Worm (Caenorhabditis elegans): Measurements from ENCODE around the gene R08C7.8.

DNA sequence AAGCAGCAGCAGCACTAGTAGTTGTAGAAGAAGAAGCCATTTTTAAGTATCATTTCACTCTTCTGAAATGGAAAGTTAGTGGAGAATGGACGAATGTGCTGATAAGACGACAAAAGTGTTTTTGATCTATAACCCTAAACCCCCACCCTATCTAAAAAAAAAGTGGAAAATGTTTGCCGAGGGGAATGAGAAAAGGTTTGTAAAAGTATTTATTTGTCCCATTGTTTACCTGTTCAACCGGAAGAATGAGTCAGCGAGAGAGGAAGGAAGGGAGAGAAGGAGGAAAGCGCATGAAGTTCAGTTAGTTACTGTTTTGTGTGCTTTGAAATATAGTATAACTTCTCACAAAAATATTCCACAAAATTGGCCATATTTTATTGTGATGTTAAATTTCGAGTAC is 37.2 kb downstream of the R08C7.8 start:
- TF ChIP-seq pqm-1 (tag; optimal IDR thresholded peaks at IDR 0.05) (no peak), ceh-9 (tag; optimal IDR thresholded peaks at IDR 0.05) (no peak), fax-1 (tag; optimal IDR thresholded peaks at IDR 0.05) (no peak), ahr-1 (tag; optimal IDR thresholded peaks at IDR 0.05) (no peak), elt-4 (tag; optimal IDR thresholded peaks at IDR 0.05) (no peak), pax-1 (tag; optimal IDR thresholded peaks at IDR 0.05) (no peak), hlh-8 (tag; optimal IDR thresholded peaks at IDR 0.05) (no peak), nhr-11 (tag; optimal IDR thresholded peaks at IDR 0.05) (no peak), pag-3 (tag; optimal IDR thresholded peaks at IDR 0.05; ENCODE audit: borderline replicate concordance) (no peak), ttx-3 (tag; optimal IDR thresholded peaks at IDR 0.05) (no peak), C08G9.2 (tag; optimal IDR thresholded peaks at IDR 0.05) (no peak)

Measured in whole organism, late embryonic.